Worm (Caenorhabditis elegans): Measurements from ENCODE around the gene C55A6.3.

DNA sequence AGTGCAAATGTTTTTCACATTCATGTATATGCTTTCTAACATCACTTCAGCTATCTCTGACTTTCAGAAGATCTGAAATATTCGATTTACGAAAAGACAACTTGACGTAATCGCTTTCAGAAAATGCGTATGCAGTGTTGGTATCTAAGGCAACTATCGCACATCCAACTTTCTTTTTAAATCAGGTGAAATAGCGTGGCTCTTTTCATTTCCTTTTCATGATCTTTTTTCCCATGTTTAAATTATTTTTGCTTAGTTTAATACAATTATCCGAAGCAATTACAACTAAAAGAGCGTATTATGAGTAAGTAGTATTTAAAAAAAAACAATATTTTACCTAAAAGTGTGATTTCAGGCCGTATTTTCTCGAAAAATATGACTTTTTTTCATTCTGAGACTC is 33.5 kb upstream of the C55A6.3 start, which contains the start of gene F38B7.11:
- TF ChIP-seq lin-26 (GFP tag; IDR thresholded peaks at IDR 0.05) (no peak), Y56A3A.18 (GFP tag; IDR thresholded peaks at IDR 0.05) (no peak)
